Worm (Caenorhabditis elegans): ENCODE results near the gene nrx-1.

Gene nrx-1

ce11 chrV:10807862-10808327 lies 16.9 kb upstream of the nrx-1 start, which contains the start of gene plrg-1 (continued):
- TF ChIP-seq ztf-26 (tag; optimal IDR thresholded peaks at IDR 0.05), result peak; percentile 32
- TF ChIP-seq hmg-20 (GFP tag; IDR thresholded peaks at IDR 0.05), result peak; percentile 79
- peak; percentile 84 for TF ChIP-seq B0336.3 (GFP tag; IDR thresholded peaks at IDR 0.05)
- peak; percentile 73 for TF ChIP-seq snpc-3.4 (tag; optimal IDR thresholded peaks at IDR 0.05)
- peak; percentile 19; the same call in 1 of the 2 replicates for TF ChIP-seq C17E4.6 (GFP tag; IDR thresholded peaks at IDR 0.05)
- TF ChIP-seq hrde-1 (tag; optimal IDR thresholded peaks at IDR 0.05; ENCODE audit: borderline replicate concordance), result peak; percentile 28
- TF ChIP-seq cebp-1 (GFP tag; IDR thresholded peaks at IDR 0.05), result peak; percentile 99
- TF ChIP-seq cebp-1 (tag; optimal IDR thresholded peaks at IDR 0.05), result peak; percentile 99
- no peak for TF ChIP-seq zim-3 (tag; optimal IDR thresholded peaks at IDR 0.05)
- TF ChIP-seq mes-4 (tag; optimal IDR thresholded peaks at IDR 0.05), result no peak
- peak; percentile 58 for TF ChIP-seq unc-130 (GFP tag; optimal IDR thresholded peaks at IDR 0.05)
- no peak for TF ChIP-seq dpff-1 (tag; optimal IDR thresholded peaks at IDR 0.05)
- peak; percentile 86 for TF ChIP-seq hmg-1.2 (GFP tag; IDR thresholded peaks at IDR 0.05)
- TF ChIP-seq xnd-1 (tag; optimal IDR thresholded peaks at IDR 0.05), result peak; percentile 28
- TF ChIP-seq C06A6.2 (GFP tag; conservative IDR thresholded peaks at IDR 0.05), result peak; percentile 96
- peak; percentile 94 for TF ChIP-seq D2030.7 (GFP tag; IDR thresholded peaks at IDR 0.05)
- TF ChIP-seq F22D6.2 (tag; optimal IDR thresholded peaks at IDR 0.05), result peak; percentile 39
- TF ChIP-seq Y56A3A.18 (GFP tag; IDR thresholded peaks at IDR 0.05), result peak; percentile 56; the same call in 1 of the 2 replicates
- TF ChIP-seq F55B11.4 (tag; optimal IDR thresholded peaks at IDR 0.05; ENCODE audit: borderline replicate concordance, insufficient read depth), result no peak
- TF ChIP-seq sea-2 (GFP tag; IDR thresholded peaks at IDR 0.05), result no peak
- peak; percentile 35 for TF ChIP-seq snpc-4 (GFP tag; optimal IDR thresholded peaks at IDR 0.05)
- TF ChIP-seq snpc-4 (tag; optimal IDR thresholded peaks at IDR 0.05), result peak; percentile 35 to 72 (median 70)
- peak; percentile 94 for TF ChIP-seq ekl-4 (GFP tag; IDR thresholded peaks at IDR 0.05)
- TF ChIP-seq dpl-1 (GFP tag; optimal IDR thresholded peaks at IDR 0.05), result peak; percentile 74
- peak; percentile 92 for TF ChIP-seq nfyb-1 (GFP tag; IDR thresholded peaks at IDR 0.05)
- no peak for TF ChIP-seq hlh-12 (tag; optimal IDR thresholded peaks at IDR 0.05)
- peak; percentile 83 for TF ChIP-seq ceh-91 (GFP tag; IDR thresholded peaks at IDR 0.05)
- peak; percentile 74 for TF ChIP-seq chd-7 (tag; optimal IDR thresholded peaks at IDR 0.05)
- TF ChIP-seq attf-5 (GFP tag; optimal IDR thresholded peaks at IDR 0.05), result peak; percentile 97
- TF ChIP-seq F49E8.2 (tag; optimal IDR thresholded peaks at IDR 0.05; ENCODE audit: insufficient read depth), result peak; percentile 68
- peak; percentile 86 for TF ChIP-seq madf-6 (GFP tag; IDR thresholded peaks at IDR 0.05)
- TF ChIP-seq ets-4 (GFP tag; optimal IDR thresholded peaks at IDR 0.05), result peak; percentile 66
- TF ChIP-seq ceh-79 (tag; optimal IDR thresholded peaks at IDR 0.05), result no peak
- 0 out of 2 replicates have a peak, but pooled peaks have one; percentile 73 for TF ChIP-seq ztf-25 (GFP tag; IDR thresholded peaks at IDR 0.05)
- no peak for TF ChIP-seq bed-1 (GFP tag; IDR thresholded peaks at IDR 0.05)
- TF ChIP-seq let-526 (GFP tag; IDR thresholded peaks at IDR 0.05), result no peak

- no peak for TF ChIP-seq rcor-1 (GFP tag; IDR thresholded peaks at IDR 0.05)
- TF ChIP-seq attf-3 (GFP tag; conservative IDR thresholded peaks at IDR 0.05), result no peak
- no peak for TF ChIP-seq lag-1 (GFP tag; IDR thresholded peaks at IDR 0.05)
- TF ChIP-seq zim-3 (tag; optimal IDR thresholded peaks at IDR 0.05), result no peak
- no peak for TF ChIP-seq egl-44 (GFP tag; IDR thresholded peaks at IDR 0.05)
- TF ChIP-seq F37B4.10 (GFP tag; IDR thresholded peaks at IDR 0.05), result no peak
- no peak for TF ChIP-seq attf-5 (GFP tag; optimal IDR thresholded peaks at IDR 0.05)
- TF ChIP-seq repo-1 (tag; optimal IDR thresholded peaks at IDR 0.05), result no peak
- TF ChIP-seq ccch-3 (GFP tag; optimal IDR thresholded peaks at IDR 0.05), result no peak
- TF ChIP-seq ZK185.1 (tag; optimal IDR thresholded peaks at IDR 0.05; ENCODE audit: poor library complexity, severe bottlenecking), result no peak
- TF ChIP-seq hlh-26 (GFP tag; conservative IDR thresholded peaks at IDR 0.05), result no peak
- no peak for TF ChIP-seq tbp1 (GFP tag; optimal IDR thresholded peaks at IDR 0.05)
- TF ChIP-seq ztf-6 (GFP tag; IDR thresholded peaks at IDR 0.05), result no peak
- no peak for TF ChIP-seq unc-62 (GFP tag; optimal IDR thresholded peaks at IDR 0.05)
- TF ChIP-seq akir-1 (GFP tag; optimal IDR thresholded peaks at IDR 0.05), result no peak
- no peak for TF ChIP-seq madf-10 (tag; optimal IDR thresholded peaks at IDR 0.05)
- no peak for TF ChIP-seq Y67H2A.10 (GFP tag; conservative IDR thresholded peaks at IDR 0.05)
Observed at ce11 chrV:10811763-10812162, 13.0 kb upstream of the nrx-1 start, which contains the start of gene C29A12.22. Gene C29A12.22 (plus strand): TSS chrV:10812063.
